Worm (Caenorhabditis elegans) whole organism, early embryonic: ENCODE results near the gene F20A1.2.

Experiments
- F13C5.2 ChIP-seq: sonication (generic microtip); optimal IDR thresholded peaks from 2 replicates; lab custom pipeline; 2017; ENCODE audit warnings: mild to moderate bottlenecking, missing genetic modification characterization, inconsistent platforms, missing compliant biosample characterization
- aly-1 ChIP-seq: sonication (generic microtip); optimal IDR thresholded peaks from 2 replicates; lab custom pipeline; 2016; ENCODE audit warnings: missing genetic modification characterization, missing compliant biosample characterization

ce11 chrV:7050153-7050552 is 4.0 kb downstream of the F20A1.2 start:
- no peak for TF ChIP-seq F13C5.2
- TF ChIP-seq aly-1 (tag; lab: Kevin White, UChicago), result no peak
